Worm (Caenorhabditis elegans) whole organism, midembryonic: ENCODE data around the gene lin-36.

ENCODE experiments used
- T22C8.4 ChIP-seq: fragments of 200-800 bp; sonication (Bioruptor generic); IDR thresholded peaks from 2 replicates; pipeline ENCODE4 v1.3.6; 2022; ENCODE audit warnings: missing genetic modification characterization, missing compliant biosample characterization
- cog-1 ChIP-seq: sonication (generic microtip); optimal IDR thresholded peaks from 2 replicates; lab custom pipeline; 2016; ENCODE audit warnings: missing genetic modification characterization, missing compliant biosample characterization
- flt-1 ChIP-seq: fragments of 200-800 bp; sonication (Bioruptor generic); IDR thresholded peaks from 2 replicates; pipeline ENCODE4 v1.3.6; 2022; ENCODE audit warnings: missing genetic modification characterization, missing compliant biosample characterization
- klf-2 ChIP-seq: fragments of 200-800 bp; sonication (Bioruptor generic); conservative IDR thresholded peaks from 2 replicates; pipeline ENCODE4 v1.3.6; 2022; ENCODE audit warnings: missing genetic modification reagents, missing genetic modification characterization, missing compliant biosample characterization
- med-1 ChIP-seq: sonication (generic microtip); optimal IDR thresholded peaks from 2 replicates; lab custom pipeline; 2017; ENCODE audit warnings: missing genetic modification characterization, mild to moderate bottlenecking, missing compliant biosample characterization, antibody characterized with exemption, missing genetic modification reagents; ENCODE audit not compliant: insufficient read depth
- ref-1 ChIP-seq: fragments of 200-800 bp; sonication (Bioruptor generic); conservative IDR thresholded peaks from 2 replicates; pipeline ENCODE4 v1.3.6; 2022; ENCODE audit warnings: missing genetic modification reagents, missing genetic modification characterization, missing compliant biosample characterization
- tab-1 ChIP-seq: fragments of 200-800 bp; sonication (Bioruptor generic); IDR thresholded peaks from 2 replicates; pipeline ENCODE4 v1.3.6; 2022; ENCODE audit warnings: missing genetic modification characterization, missing compliant biosample characterization
- ztf-23 ChIP-seq: fragments of 200-800 bp; sonication (Bioruptor generic); IDR thresholded peaks from 2 replicates; pipeline ENCODE4 v1.3.6; 2022; ENCODE audit warnings: missing genetic modification reagents, missing genetic modification characterization, missing compliant biosample characterization
- ztf-29 ChIP-seq: fragments of 200-800 bp; sonication (Bioruptor generic); IDR thresholded peaks from 2 replicates; pipeline ENCODE4 v1.3.6; 2022; ENCODE audit warnings: missing genetic modification reagents, missing genetic modification characterization, missing compliant biosample characterization

- TF ChIP-seq med-1 (GFP tag; lab: Kevin White, UChicago) (no peak), ztf-29 (GFP tag; lab: Robert Waterston, UW) (no peak), T22C8.4 (GFP tag; lab: Robert Waterston, UW) (no peak), cog-1 (no peak), ref-1 (no peak), tab-1 (no peak), flt-1 (no peak), ztf-23 (GFP tag; lab: Robert Waterston, UW) (no peak), klf-2 (GFP tag; lab: Robert Waterston, UW) (no peak)
These were observed 10.3 kb upstream of the lin-36 start, which contains the start of gene F44B9.9 for ce11 chrIII:8030963-8031362.
